Worm (Caenorhabditis elegans): ENCODE data around the gene F42F12.3.
"Not testable (repeated sequence)": the region's sequence is repeated elsewhere in the genome, so short reads cannot be mapped to it uniquely, and the experiment has no call there.

ce11 chrX:12302755-12303154, 47.6 kb upstream of the F42F12.3 start, which contains the start of gene dot-1.3:
- TF ChIP-seq ztf-11 (tag; optimal IDR thresholded peaks at IDR 0.05); nhr-12 (tag; optimal IDR thresholded peaks at IDR 0.05); tbx-8 (GFP tag; optimal IDR thresholded peaks at IDR 0.05): not testable (repeated sequence)
